Worm (Caenorhabditis elegans) whole organism, L4/young adult: ENCODE measurements around the gene gpd-1.

ENCODE experiments used
- W03F9.2 ChIP-seq: fragments of 150-350 bp; optimal IDR thresholded peaks from 2 replicates; lab custom pipeline; 2014; ENCODE audit warnings: missing biosample characterization, missing genetic modification characterization
- dao-5 ChIP-seq: sonication (generic microtip); optimal IDR thresholded peaks from 2 replicates; lab custom pipeline; 2016; ENCODE audit warnings: missing genotype, missing genetic modification characterization, moderate library complexity, missing compliant biosample characterization
- him-1 ChIP-seq: sonication (generic microtip); optimal IDR thresholded peaks from 2 replicates; lab custom pipeline; 2016; ENCODE audit warnings: missing genotype, missing genetic modification reagents, missing genetic modification characterization, missing compliant biosample characterization

Gene gpd-1

ce11 chrII:10393282-10394179 lies at the start of gene gpd-1:
Gene gpd-1 (plus strand): TSS chrII:10394129.
- TF ChIP-seq him-1, result no peak
- TF ChIP-seq W03F9.2 (tag; lab: Kevin White, UChicago), result no peak
- TF ChIP-seq dao-5 (tag; lab: Kevin White, UChicago), result no peak

DNA sequence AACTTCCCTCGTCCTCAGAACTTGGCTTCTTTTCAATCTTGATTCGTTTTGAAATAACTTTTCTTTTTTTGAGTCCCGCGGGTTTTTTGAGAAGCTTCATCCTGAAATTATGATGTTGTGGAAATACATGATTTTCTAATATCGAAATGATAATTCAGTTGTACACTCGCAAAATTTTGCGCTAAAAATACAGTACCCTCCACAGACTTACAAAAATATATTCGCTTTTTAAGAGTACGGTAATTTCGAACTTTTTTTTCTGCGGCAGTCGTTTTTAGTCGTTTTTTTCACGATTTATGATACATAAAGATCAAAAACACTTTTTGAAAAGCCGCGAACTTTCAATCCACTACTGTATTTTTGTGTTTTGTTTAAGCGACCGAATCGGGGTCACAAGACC lies 48.9 kb upstream of the gpd-1 start, which contains the start of gene pro-2:
Gene pro-2, minus strand, starts transcription at position 101 of the 400 bp plus-strand sequence.
- TF ChIP-seq dao-5 (tag; lab: Kevin White, UChicago), result no peak
- no peak for TF ChIP-seq him-1
- no peak for TF ChIP-seq W03F9.2 (tag; lab: Kevin White, UChicago)

DNA sequence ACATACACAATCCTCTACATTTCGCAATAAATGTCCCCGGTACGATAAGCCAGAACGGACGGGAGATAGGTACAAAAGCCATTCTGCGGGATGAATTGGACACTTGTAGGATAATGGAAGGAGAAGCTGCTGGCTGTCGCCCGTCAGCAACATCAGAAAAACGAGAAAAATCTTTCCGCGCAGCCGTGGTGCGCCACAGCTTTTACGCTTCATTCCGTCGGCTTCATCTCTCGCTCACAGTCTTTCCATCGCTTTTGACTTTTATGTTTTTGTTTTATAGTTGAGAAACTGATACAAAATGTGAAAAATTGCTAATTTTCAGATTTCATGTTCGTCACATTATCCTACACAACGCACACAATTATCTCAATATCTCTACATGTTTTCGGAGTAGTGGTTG lies 47.9 kb upstream of the gpd-1 start, which contains the start of gene C07E3.10:
Gene C07E3.10, plus strand, starts transcription at position 301 of the 400 bp plus-strand sequence.
- TF ChIP-seq him-1 (no peak), dao-5 (tag; lab: Kevin White, UChicago) (no peak), W03F9.2 (tag; lab: Kevin White, UChicago) (no peak)

ce11 chrII:10349915-10350314 lies 44.0 kb upstream of the gpd-1 start, which contains the start of gene stip-1:
Gene stip-1 (minus strand): TSS chrII:10350012.
- TF ChIP-seq dao-5 (tag; lab: Kevin White, UChicago) (no peak), W03F9.2 (tag; lab: Kevin White, UChicago) (no peak), him-1 (no peak)

- TF ChIP-seq W03F9.2 (tag; lab: Kevin White, UChicago), result no peak
- TF ChIP-seq dao-5 (tag; lab: Kevin White, UChicago), result no peak
- no peak for TF ChIP-seq him-1
Measured at ce11 chrII:10350487-10350886, 43.4 kb upstream of the gpd-1 start, which contains the start of gene C07E3.9. Gene C07E3.9 (plus strand): TSS chrII:10350756.

DNA sequence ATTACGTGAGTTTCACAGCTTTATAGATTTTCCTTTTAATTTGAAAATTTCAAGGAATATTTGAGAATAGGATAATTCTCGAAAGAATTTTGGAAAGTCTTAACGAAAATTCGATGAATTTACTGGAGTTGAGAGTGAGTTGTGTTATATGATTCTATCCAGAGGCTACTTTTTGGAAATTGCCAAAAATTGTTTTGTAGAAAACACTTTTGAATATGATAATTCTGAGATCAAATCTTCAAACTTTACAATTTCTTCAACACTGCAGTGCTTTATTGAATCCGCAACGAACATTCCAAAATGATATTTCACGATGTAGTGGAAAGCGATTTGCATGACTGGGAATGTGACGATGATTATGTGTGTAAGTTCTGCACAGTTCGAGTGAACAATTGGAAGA lies 42.0 kb upstream of the gpd-1 start, which contains the start of gene C07E3.8:
Gene C07E3.8, plus strand, starts transcription at position 301 of the 400 bp plus-strand sequence.
- TF ChIP-seq W03F9.2 (tag; lab: Kevin White, UChicago) (no peak), dao-5 (tag; lab: Kevin White, UChicago) (no peak)

ce11 chrII:10357468-10358007 lies 36.4 kb upstream of the gpd-1 start, which contains the start of gene C07E3.3:
Gene C07E3.3 (minus strand): TSS chrII:10357518.
- no peak for TF ChIP-seq him-1
- TF ChIP-seq dao-5 (tag; lab: Kevin White, UChicago), result no peak
- TF ChIP-seq W03F9.2 (tag; lab: Kevin White, UChicago), result no peak

DNA sequence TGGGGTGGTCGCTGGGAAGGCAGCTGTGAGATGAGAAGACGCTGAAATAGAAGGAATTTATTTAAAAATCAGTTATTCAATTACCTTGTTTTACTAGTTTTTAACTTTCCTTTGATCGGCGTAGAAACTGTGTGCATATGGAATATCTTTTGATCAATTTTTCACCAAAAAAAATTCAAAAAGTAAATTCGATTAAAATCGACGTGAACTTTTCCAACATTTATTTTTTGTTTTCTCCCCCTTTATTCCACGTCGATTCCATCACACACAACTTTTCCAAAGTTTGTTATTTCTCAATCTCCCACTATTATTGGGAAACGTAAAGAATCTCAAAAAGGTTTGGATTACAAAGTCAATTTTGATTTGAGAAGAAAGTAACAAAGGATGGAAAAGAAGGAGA lies 33.4 kb upstream of the gpd-1 start, which contains the start of gene C07E3.4:
Gene C07E3.4, plus strand, starts transcription at position 301 of the 400 bp plus-strand sequence.
- TF ChIP-seq dao-5 (tag; lab: Kevin White, UChicago) (no peak), him-1 (no peak), W03F9.2 (tag; lab: Kevin White, UChicago) (no peak)

DNA sequence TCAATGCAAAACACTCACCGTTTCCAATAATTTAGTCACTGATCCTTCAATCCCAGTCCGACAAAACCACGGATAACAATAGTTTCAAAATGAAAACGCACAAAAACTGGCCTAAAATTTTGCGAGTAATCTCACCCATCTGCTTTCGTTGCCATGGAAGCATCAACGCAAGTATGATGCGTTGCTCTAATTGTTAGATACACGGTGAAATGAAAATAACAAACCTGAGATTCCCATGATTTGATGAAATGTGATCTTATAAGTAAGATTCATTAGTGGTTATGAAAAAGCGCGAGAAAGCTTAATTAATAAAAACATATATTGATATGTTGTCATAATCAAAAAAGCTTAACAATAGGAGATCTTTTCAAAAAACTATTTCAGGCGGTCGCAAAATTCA lies 26.7 kb upstream of the gpd-1 start, which contains the start of gene ceh-57:
Gene ceh-57, minus strand, starts transcription at position 95 of the 400 bp plus-strand sequence.
- no peak for TF ChIP-seq him-1
- no peak for TF ChIP-seq W03F9.2 (tag; lab: Kevin White, UChicago)
- TF ChIP-seq dao-5 (tag; lab: Kevin White, UChicago), result no peak

DNA sequence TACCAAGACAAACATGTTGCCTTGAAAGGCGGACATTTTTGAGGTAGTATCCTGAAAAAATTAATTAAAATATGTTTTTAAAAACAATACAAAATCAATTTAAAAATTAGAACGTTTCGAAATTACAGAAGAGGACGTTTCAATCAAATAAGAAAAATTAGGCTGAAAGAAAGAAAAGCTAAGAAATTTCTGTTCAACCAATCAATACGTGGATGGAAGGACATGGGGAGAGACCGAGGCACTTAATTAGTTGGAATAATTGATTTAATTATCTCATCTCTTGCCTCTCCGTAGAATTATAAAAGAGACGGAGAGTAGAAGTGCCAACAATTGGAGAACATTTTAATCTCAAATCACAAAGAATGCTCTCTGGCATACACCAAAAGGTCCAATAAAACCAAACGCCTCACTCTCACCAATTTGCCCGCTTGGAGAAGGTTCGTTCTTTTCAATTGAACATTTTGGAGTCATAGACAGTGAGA lies 24.3 kb upstream of the gpd-1 start, which contains the start of gene ceh-58:
Gene ceh-58, minus strand, starts transcription at position 51 of the 482 bp plus-strand sequence.
- no peak for TF ChIP-seq him-1
- no peak for TF ChIP-seq W03F9.2 (tag; lab: Kevin White, UChicago)
- TF ChIP-seq dao-5 (tag; lab: Kevin White, UChicago), result no peak

DNA sequence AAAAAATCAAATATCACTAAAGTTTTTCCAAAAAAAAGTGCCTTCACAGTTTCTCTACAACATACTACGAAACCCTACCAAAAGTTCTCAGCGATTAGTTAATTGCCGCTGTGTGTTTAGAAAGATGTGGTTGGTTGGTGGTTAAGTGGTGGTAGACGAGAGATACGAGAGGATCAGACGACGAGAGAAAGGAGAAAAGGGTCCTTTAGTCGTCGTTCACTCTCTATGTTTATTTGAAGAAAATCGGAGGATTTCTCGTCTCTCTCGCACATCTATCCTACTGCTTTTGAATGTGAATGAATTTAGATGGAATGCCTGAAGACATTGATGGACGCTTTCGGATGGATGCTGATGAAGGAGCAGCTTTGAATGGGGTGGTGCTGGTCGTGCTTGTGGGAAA lies 23.1 kb upstream of the gpd-1 start:
- TF ChIP-seq W03F9.2 (tag; lab: Kevin White, UChicago) (no peak), dao-5 (tag; lab: Kevin White, UChicago) (no peak), him-1 (no peak)

DNA sequence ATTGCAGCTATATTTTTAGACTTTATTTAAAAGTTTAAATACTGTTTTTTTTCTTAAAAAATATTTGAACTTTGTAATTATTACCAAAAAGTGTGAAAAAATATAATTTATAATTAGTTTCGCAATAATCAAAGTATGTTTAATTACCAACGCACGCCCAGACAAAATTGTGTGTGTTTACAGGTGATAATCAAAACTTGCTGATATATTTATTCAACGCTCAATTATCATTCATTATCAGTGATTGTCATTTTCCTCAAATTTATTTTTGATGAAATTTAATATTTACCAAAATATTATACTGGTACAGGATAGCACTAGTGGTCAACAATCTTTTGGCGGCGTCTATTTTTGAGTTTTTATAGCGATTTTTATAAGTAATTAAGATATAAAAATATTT lies 20.9 kb upstream of the gpd-1 start:
- TF ChIP-seq W03F9.2 (tag; lab: Kevin White, UChicago), result no peak

DNA sequence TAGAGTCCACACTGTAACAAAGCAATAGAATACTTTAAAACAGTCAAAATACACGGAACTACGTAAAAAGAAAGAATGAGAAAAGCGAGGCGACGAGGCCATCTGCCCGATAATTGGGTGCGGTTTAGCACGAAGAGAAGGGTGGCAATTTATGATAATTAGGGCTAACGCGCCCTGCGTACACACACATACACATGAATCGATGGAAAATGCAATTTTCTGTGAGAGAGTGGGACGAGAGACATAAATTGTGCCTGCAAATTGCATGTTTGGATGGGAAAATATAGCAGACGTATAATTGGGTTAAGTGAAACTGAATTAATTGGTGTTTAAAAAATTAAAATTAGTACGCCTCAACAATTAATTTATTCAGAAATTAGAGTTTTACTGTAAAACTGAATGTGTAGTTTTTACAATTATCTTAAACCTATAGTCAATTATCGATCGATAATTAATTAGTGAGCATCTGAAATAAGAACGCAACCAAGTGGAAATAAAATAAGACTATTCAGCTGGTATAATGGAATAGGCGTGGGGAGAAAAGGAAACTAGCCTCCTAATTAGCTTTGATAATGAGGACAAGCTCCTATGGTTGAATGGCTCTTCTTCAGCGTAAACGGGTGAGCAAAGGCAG lies 20.3 kb upstream of the gpd-1 start:
- no peak for TF ChIP-seq W03F9.2 (tag; lab: Kevin White, UChicago)
- no peak for TF ChIP-seq dao-5 (tag; lab: Kevin White, UChicago)
- no peak for TF ChIP-seq him-1
